Fruit fly (Drosophila melanogaster) whole organism, prepupa: ENCODE data around the gene CG16865.

Experiments
- CG10669 ChIP-seq: fragments of 200-800 bp; sonication (Bioruptor generic); optimal IDR thresholded peaks from 3 replicates; lab custom pipeline; 2018; ENCODE audit warnings: missing biosample characterization, mild to moderate bottlenecking, missing genetic modification characterization, moderate library complexity
- CG11762 ChIP-seq: fragments of 200-800 bp; sonication (Bioruptor generic); optimal IDR thresholded peaks from 3 replicates; lab custom pipeline; 2016; ENCODE audit warnings: missing biosample characterization, missing genetic modification characterization; ENCODE audit not compliant: insufficient read depth
- CG11902 ChIP-seq: fragments of 200-800 bp; sonication (Bioruptor generic); optimal IDR thresholded peaks from 3 replicates; lab custom pipeline; 2016; ENCODE audit warnings: missing biosample characterization, missing genetic modification characterization
- CG1621 ChIP-seq: fragments of 200-800 bp; sonication (Bioruptor generic); optimal IDR thresholded peaks from 3 replicates; lab custom pipeline; 2018; ENCODE audit warnings: missing biosample characterization, mild to moderate bottlenecking, missing genetic modification characterization
- CG16779 ChIP-seq: fragments of 200-800 bp; sonication (Bioruptor generic); optimal IDR thresholded peaks from 3 replicates; lab custom pipeline; 2017; ENCODE audit warnings: missing biosample characterization, mild to moderate bottlenecking, missing genetic modification characterization
- CG3032 ChIP-seq: fragments of 200-800 bp; optimal IDR thresholded peaks from 2 replicates; lab custom pipeline; 2019; ENCODE audit warnings: missing biosample characterization, mild to moderate bottlenecking, missing genetic modification characterization, moderate library complexity
- CG31627 ChIP-seq: fragments of 200-800 bp; sonication (Bioruptor generic); optimal IDR thresholded peaks from 3 replicates; lab custom pipeline; 2016; ENCODE audit warnings: missing biosample characterization, missing genetic modification characterization
- CG32006 ChIP-seq: fragments of 200-800 bp; sonication (Bioruptor generic); optimal IDR thresholded peaks from 3 replicates; lab custom pipeline; 2017; ENCODE audit warnings: missing biosample characterization, mild to moderate bottlenecking, missing genetic modification characterization
- CG6163 ChIP-seq: fragments of 200-800 bp; sonication (Bioruptor generic); IDR thresholded peaks from 3 replicates; pipeline ENCODE4 v1.3.6; 2022; ENCODE audit warnings: missing biosample characterization, missing genetic modification characterization
- CG6808 ChIP-seq: fragments of 200-800 bp; sonication (Bioruptor generic); optimal IDR thresholded peaks from 3 replicates; lab custom pipeline; 2017; ENCODE audit warnings: missing biosample characterization, missing genetic modification characterization, mild to moderate bottlenecking, moderate library complexity, missing genetic modification reagents
- CG6854 ChIP-seq: fragments of 200-800 bp; sonication (Bioruptor generic); optimal IDR thresholded peaks from 2 replicates; lab custom pipeline; 2017; ENCODE audit warnings: missing biosample characterization, mild to moderate bottlenecking, missing genetic modification characterization
- CG7368 ChIP-seq: fragments of 200-800 bp; sonication (Bioruptor generic); optimal IDR thresholded peaks from 3 replicates; lab custom pipeline; 2016; ENCODE audit warnings: missing biosample characterization, missing genetic modification characterization
- CG8119 ChIP-seq: fragments of 200-800 bp; sonication (Bioruptor generic); IDR thresholded peaks from 3 replicates; pipeline ENCODE4 v1.3.6; 2022; ENCODE audit warnings: missing biosample characterization, missing genetic modification characterization
- CG8319 ChIP-seq: fragments of 200-800 bp; sonication (Bioruptor generic); optimal IDR thresholded peaks from 3 replicates; lab custom pipeline; 2016; ENCODE audit warnings: missing biosample characterization, missing genetic modification characterization
- Eip93F ChIP-seq: fragments of 200-800 bp; sonication (Bioruptor generic); optimal IDR thresholded peaks from 2 replicates; lab custom pipeline; 2016; ENCODE audit warnings: missing biosample characterization, mild to moderate bottlenecking, missing genetic modification characterization
- Ets96B ChIP-seq: fragments of 200-800 bp; optimal IDR thresholded peaks from 2 replicates; lab custom pipeline; 2019; ENCODE audit warnings: missing biosample characterization, mild to moderate bottlenecking, missing genetic modification characterization, moderate library complexity
- Gug ChIP-seq: fragments of 200-800 bp; sonication (Bioruptor generic); IDR thresholded peaks from 2 replicates; pipeline ENCODE4 v1.3.6; 2022; ENCODE audit warnings: missing biosample characterization, missing genetic modification characterization
- Hr38 ChIP-seq: sonication (Bioruptor generic); optimal IDR thresholded peaks from 2 replicates; lab custom pipeline; 2016; ENCODE audit warnings: missing biosample characterization, missing genetic modification characterization
- Met ChIP-seq: fragments of 200-800 bp; sonication (Bioruptor generic); optimal IDR thresholded peaks from 3 replicates; lab custom pipeline; 2016; ENCODE audit warnings: missing biosample characterization, missing genetic modification characterization
- Sox102F ChIP-seq: fragments of 200-800 bp; sonication (Bioruptor generic); optimal IDR thresholded peaks from 2 replicates; lab custom pipeline; 2016; ENCODE audit warnings: missing biosample characterization, mild to moderate bottlenecking, missing genetic modification characterization
- achi ChIP-seq: fragments of 200-800 bp; sonication (Bioruptor generic); optimal IDR thresholded peaks from 3 replicates; lab custom pipeline; 2016; ENCODE audit warnings: missing biosample characterization, missing genetic modification characterization
- acj6 ChIP-seq: fragments of 200-800 bp; sonication (Bioruptor generic); optimal IDR thresholded peaks from 3 replicates; lab custom pipeline; 2016; ENCODE audit warnings: missing biosample characterization, missing genetic modification characterization
- cyc ChIP-seq: fragments of 200-800 bp; sonication (Bioruptor generic); optimal IDR thresholded peaks from 3 replicates; lab custom pipeline; 2016; ENCODE audit warnings: missing biosample characterization, missing genetic modification characterization
- dac ChIP-seq: fragments of 200-800 bp; sonication (Bioruptor generic); optimal IDR thresholded peaks from 2 replicates; lab custom pipeline; 2017; ENCODE audit warnings: missing biosample characterization, mild to moderate bottlenecking, missing genetic modification characterization
- esn ChIP-seq: fragments of 200-800 bp; sonication (Bioruptor generic); optimal IDR thresholded peaks from 2 replicates; lab custom pipeline; 2016; ENCODE audit warnings: missing biosample characterization, mild to moderate bottlenecking, missing genetic modification characterization, moderate library complexity
- fd59A ChIP-seq: fragments of 200-800 bp; sonication (Bioruptor generic); optimal IDR thresholded peaks from 2 replicates; lab custom pipeline; 2017; ENCODE audit warnings: missing biosample characterization, mild to moderate bottlenecking, missing genetic modification characterization, missing genetic modification reagents
- fd85E ChIP-seq: fragments of 200-800 bp; sonication (Bioruptor generic); optimal IDR thresholded peaks from 3 replicates; lab custom pipeline; 2016; ENCODE audit warnings: missing biosample characterization, missing genetic modification characterization
- lz ChIP-seq: fragments of 200-800 bp; sonication (Bioruptor generic); optimal IDR thresholded peaks from 3 replicates; lab custom pipeline; 2016; ENCODE audit warnings: missing biosample characterization, missing genetic modification characterization
- net ChIP-seq: fragments of 200-800 bp; sonication (Bioruptor generic); optimal IDR thresholded peaks from 3 replicates; lab custom pipeline; 2016; ENCODE audit warnings: missing biosample characterization, missing genetic modification characterization
- pdm3 ChIP-seq: fragments of 200-800 bp; sonication (Bioruptor generic); optimal IDR thresholded peaks from 3 replicates; lab custom pipeline; 2016; ENCODE audit warnings: missing biosample characterization, missing genetic modification characterization
- salr ChIP-seq, 2 experiments: fragments of 200-800 bp; sonication (Bioruptor generic); optimal IDR thresholded peaks; 3 replicates each; lab custom pipeline; 2016 to 2018; ENCODE audit warnings: missing biosample characterization in 2 of 2, missing genetic modification characterization in 2 of 2, mild to moderate bottlenecking in 1 of 2
- spab ChIP-seq: fragments of 200-800 bp; sonication (Bioruptor generic); optimal IDR thresholded peaks from 2 replicates; lab custom pipeline; 2017; ENCODE audit warnings: missing biosample characterization, mild to moderate bottlenecking, missing genetic modification characterization, missing genetic modification reagents
- svp ChIP-seq: fragments of 200-800 bp; sonication (Bioruptor generic); peaks from one replicate; lab custom pipeline; 2016; ENCODE audit warnings: missing biosample characterization, missing genetic modification characterization
- topi ChIP-seq: fragments of 200-800 bp; sonication (Bioruptor generic); optimal IDR thresholded peaks from 3 replicates; lab custom pipeline; 2016; ENCODE audit warnings: missing biosample characterization, missing genetic modification characterization
- vri ChIP-seq: fragments of 200-800 bp; sonication (Bioruptor generic); optimal IDR thresholded peaks from 3 replicates; lab custom pipeline; 2016; ENCODE audit warnings: missing biosample characterization, mild to moderate bottlenecking, missing genetic modification characterization

The CG16865 gene

DNA sequence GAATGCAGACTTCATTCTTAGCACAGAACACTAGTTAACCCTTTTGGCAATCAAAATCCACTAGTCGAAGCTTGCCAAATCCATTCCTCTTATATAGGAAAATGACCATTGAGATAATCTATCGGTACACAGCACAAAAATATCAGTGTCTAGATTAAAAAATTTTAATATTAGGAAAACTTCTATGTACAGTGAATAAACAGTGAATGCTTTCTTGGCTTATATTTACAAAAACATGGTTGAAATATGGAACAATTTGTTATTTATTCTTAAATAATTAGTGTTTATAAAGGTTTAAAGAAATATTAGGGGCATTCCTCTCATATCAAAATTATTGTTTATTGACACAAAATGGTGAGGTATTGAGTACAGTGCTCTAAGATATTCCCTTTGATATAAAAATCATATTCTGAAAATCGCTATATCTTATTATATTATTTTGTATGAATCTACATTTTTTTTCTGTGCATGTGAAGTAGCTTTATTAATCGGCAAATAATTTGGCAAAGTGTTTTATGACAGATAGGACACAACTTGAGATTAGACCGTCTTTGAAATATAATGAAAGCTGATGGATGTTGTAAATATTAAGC, 32.5 kb downstream of the CG16865 start, which contains the start of gene CG33306:
TSS of gene CG33306 (minus strand) at position 51 of the 593 bp plus-strand sequence.
- no peak for TF ChIP-seq CG8119
- TF ChIP-seq CG1621 (tag; lab: Kevin White, UChicago): no peak
- TF ChIP-seq esn: peak; percentile 50
- peak; percentile 55 for TF ChIP-seq Met (GFP tag; lab: Kevin White, UChicago)
- peak; percentile 7 for TF ChIP-seq acj6 (GFP tag; lab: Kevin White, UChicago)
- TF ChIP-seq topi (GFP tag; lab: Kevin White, UChicago): peak; percentile 37
- no peak for TF ChIP-seq achi (GFP tag; lab: Kevin White, UChicago)
- peak; percentile 22 for TF ChIP-seq cyc
- TF ChIP-seq svp (GFP tag; lab: Kevin White, UChicago): peak; percentile 42
- TF ChIP-seq, all 60 proteins: peak for 6

DNA sequence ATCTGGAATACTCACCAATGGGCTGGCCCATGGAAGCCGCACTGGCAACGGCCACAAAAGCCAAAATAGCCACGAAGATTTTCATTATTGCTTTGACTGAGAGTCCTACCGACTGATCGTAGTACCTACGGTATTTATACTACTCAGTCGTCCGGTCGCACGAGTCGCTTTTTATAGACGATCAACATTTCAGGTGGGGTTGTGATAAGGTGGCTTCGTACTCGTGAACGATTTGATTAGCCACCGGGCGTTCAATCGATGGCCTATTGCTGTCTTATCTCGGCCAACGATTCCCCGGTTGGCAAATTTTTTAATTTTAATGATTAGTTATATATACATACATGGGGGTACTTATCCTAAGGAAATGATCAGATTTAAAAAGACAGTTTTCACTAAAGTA, 33.9 kb downstream of the CG16865 start, which contains the start of gene CG8997:
TSS of gene CG8997 (minus strand) at position 148 of the 400 bp plus-strand sequence.
- TF ChIP-seq svp (GFP tag; lab: Kevin White, UChicago): peak; percentile 31
- no peak for TF ChIP-seq achi (GFP tag; lab: Kevin White, UChicago)

DNA sequence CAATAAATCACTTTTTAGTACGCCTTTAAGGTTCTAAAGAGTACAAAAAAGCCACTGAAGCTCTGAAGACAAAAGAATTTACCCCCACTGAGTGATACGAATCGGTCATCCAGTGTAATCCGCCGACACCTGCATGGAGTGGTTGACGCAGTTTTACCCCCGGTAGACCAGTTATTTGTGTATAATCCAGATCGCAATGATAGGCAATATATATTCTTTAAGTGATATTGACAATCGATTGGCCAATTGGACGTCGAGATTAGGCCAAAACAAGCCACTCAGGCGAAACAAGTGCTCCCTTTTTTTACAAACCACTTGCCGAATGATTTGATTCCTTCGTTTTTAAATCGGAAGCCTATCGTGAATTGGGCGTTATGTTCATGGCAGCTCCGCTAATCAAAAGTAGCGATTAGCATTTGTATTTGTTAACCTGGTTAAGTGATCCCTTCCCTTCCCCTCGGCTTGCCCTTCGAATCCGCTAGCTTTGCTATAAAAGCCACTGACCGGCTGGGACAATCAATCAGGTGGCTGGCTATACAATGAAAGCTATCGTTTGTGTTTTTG, 35.0 kb downstream of the CG16865 start, which contains the start of gene CG7916:
TSS of gene CG7916 (plus strand) at position 514 of the 564 bp plus-strand sequence.
- TF ChIP-seq vri (GFP tag; lab: Kevin White, UChicago) (peak; percentile 33), Sox102F (no peak), fd85E (no peak)

DNA sequence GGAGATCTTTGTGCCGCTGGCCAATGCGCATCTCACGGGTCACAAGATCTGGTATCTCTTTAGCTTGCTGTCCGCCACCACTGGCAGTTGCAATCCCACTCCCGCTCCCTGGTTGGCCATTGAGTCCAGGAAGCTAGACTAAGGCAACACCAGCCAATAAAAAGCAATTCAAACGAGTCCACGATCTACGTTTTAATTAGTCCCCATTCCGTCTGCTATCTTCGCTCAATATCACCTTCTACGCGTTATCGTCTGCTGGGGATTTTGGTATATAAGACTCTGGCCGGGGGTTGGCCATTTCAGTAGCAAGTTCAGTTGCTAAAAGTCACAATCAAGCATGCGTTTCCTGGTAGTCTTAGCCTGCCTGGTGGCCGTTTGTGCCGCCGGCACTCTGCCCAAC, 36.3 kb downstream of the CG16865 start, which contains the start of gene CG7953:
TSS of gene CG7953 (plus strand) at position 301 of the 400 bp plus-strand sequence.
- TF ChIP-seq CG1621 (tag; lab: Kevin White, UChicago): no peak
- TF ChIP-seq dac (GFP tag; lab: Kevin White, UChicago): no peak
- TF ChIP-seq CG7368: no peak
- no peak for TF ChIP-seq lz
- TF ChIP-seq CG6854 (GFP tag; lab: Kevin White, UChicago): no peak
- TF ChIP-seq svp (GFP tag; lab: Kevin White, UChicago): no peak
- no peak for TF ChIP-seq achi (GFP tag; lab: Kevin White, UChicago)
- TF ChIP-seq Ets96B (tag; lab: Kevin White, UChicago): no peak
- TF ChIP-seq Eip93F (GFP tag; lab: Kevin White, UChicago): no peak
- no peak for TF ChIP-seq CG31627
- no peak for TF ChIP-seq fd59A (GFP tag; lab: Kevin White, UChicago)
- TF ChIP-seq CG11902 (GFP tag; lab: Kevin White, UChicago): no peak
- TF ChIP-seq pdm3 (GFP tag; lab: Kevin White, UChicago): no peak
- no peak for TF ChIP-seq net (GFP tag; lab: Kevin White, UChicago)
- no peak for TF ChIP-seq CG16779 (tag; lab: Kevin White, UChicago)

DNA sequence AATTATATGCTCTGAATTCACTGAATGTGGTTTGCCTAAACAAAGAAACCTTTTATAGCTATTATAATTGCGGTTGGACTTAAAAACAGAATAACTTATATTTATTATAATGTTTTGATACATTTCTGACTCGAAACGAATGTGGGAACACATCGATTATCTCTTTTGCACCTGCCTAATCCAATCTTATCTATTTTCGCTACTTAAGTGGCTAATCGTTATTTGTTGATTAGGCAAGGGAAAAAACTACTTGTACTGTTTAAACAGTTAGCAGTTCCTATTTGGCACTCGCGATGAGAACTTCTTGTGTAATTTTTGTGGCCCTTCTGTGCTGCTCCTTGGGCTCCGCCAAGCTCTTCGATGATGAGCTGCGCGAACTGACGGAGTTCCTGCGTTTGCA, 37.8 kb downstream of the CG16865 start, which contains the start of gene CG7968:
TSS of gene CG7968 (plus strand) at position 276 of the 400 bp plus-strand sequence.
- TF ChIP-seq CG6808 (GFP tag; lab: Kevin White, UChicago) (no peak), CG6163 (GFP tag; lab: Robert Waterston, UW) (no peak), Gug (no peak), pdm3 (GFP tag; lab: Kevin White, UChicago) (no peak), salr (GFP tag; optimal IDR thresholded peaks at IDR 0.05; lab: Kevin White, UChicago) (no peak), CG6854 (GFP tag; lab: Kevin White, UChicago) (no peak), CG32006 (GFP tag; lab: Kevin White, UChicago) (no peak), CG10669 (no peak), Ets96B (tag; lab: Kevin White, UChicago) (no peak), Hr38 (GFP tag; lab: Kevin White, UChicago) (no peak), fd85E (no peak), CG8319 (GFP tag; lab: Kevin White, UChicago) (no peak), CG3032 (tag; lab: Kevin White, UChicago) (no peak), esn (no peak), fd59A (GFP tag; lab: Kevin White, UChicago) (no peak), spab (no peak), achi (GFP tag; lab: Kevin White, UChicago) (no peak), CG16779 (tag; lab: Kevin White, UChicago) (no peak), CG11762 (no peak), CG8119 (no peak)
